Fruit fly (Drosophila melanogaster): ENCODE results near the gene Cpr67Fa2.

Gene Cpr67Fa2

DNA sequence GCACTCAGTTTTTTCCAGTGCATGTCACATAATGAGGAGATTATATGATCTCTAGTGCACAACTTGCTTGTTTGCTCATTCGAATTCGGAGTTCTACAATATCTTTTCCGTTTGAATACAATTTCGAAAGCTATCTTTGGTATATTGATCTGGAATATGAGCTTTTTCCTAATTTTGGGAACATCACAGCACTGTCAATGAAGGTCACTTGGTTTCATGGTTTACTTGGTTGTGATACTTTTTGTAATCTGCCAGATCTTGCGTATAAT lies 24.2 kb upstream of the Cpr67Fa2 start:
- TF ChIP-seq vri (GFP tag; optimal IDR thresholded peaks at IDR 0.05), result peak; percentile 15
- TF ChIP-seq CG10631 (GFP tag; optimal IDR thresholded peaks at IDR 0.05), result no peak
- no peak for TF ChIP-seq CG1621 (tag; optimal IDR thresholded peaks at IDR 0.05)

DNA sequence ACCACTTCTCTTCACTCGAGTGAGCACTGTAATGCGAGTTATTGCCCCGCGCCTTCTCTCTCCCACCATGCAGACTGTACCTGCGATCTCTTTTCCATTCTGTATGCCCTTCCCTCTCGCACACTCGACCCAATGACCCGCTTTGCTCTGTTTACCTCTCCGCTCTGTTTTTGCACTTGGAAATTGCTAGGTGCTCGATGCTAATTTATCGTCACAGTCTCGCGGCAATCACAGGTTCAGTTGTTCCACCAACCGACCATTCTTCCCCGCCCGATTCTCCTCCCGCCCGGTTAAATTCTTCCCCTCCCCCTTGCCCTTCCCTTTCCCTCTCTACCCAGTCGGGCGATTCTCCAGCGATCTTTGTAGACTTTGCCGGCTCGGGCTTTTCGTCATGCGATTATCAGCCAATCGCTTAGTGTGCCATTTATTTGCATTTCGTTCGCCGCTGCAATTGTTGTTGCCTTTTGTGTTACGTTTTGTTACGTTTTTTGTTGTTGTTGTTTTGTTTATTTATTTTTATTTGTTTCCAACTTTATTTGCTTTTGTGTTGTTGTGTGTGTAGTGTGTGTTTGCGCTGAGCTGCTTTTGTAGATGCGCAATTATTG lies 23.6 kb upstream of the Cpr67Fa2 start:
- no peak for TF ChIP-seq CG4318 (GFP tag; optimal IDR thresholded peaks at IDR 0.05)
- peak; percentile 82 for TF ChIP-seq CG8119 (GFP tag; IDR thresholded peaks at IDR 0.05)
- TF ChIP-seq Hr39 (GFP tag; optimal IDR thresholded peaks at IDR 0.05), result no peak
- no peak for TF ChIP-seq OdsH (GFP tag; optimal IDR thresholded peaks at IDR 0.05)
- TF ChIP-seq esn (GFP tag; optimal IDR thresholded peaks at IDR 0.05), result no peak
- no peak for TF ChIP-seq CG6792 (GFP tag; optimal IDR thresholded peaks at IDR 0.05)
- peak; percentile 24 for TF ChIP-seq CG1621 (tag; optimal IDR thresholded peaks at IDR 0.05)
- peak; percentile 53 for TF ChIP-seq dsx (GFP tag; optimal IDR thresholded peaks at IDR 0.05; ENCODE audit: poor library complexity, severe bottlenecking)
- no peak for TF ChIP-seq CG31627 (GFP tag; optimal IDR thresholded peaks at IDR 0.05)
- TF ChIP-seq fd59A (GFP tag; optimal IDR thresholded peaks at IDR 0.05), result no peak
- peak; percentile 23 for TF ChIP-seq CG6854 (GFP tag; optimal IDR thresholded peaks at IDR 0.05)
- TF ChIP-seq Eip93F (GFP tag; optimal IDR thresholded peaks at IDR 0.05), result no peak
- TF ChIP-seq Sox14 (GFP tag; optimal IDR thresholded peaks at IDR 0.05), result peak; percentile 24
- TF ChIP-seq Gug (GFP tag; IDR thresholded peaks at IDR 0.05), result peak; percentile 55; the same call in 1 of the 2 replicates
- TF ChIP-seq svp (GFP tag), result peak; percentile 95
- TF ChIP-seq Eip75B (GFP tag; optimal IDR thresholded peaks at IDR 0.05), result no peak
- TF ChIP-seq ss (GFP tag; optimal IDR thresholded peaks at IDR 0.05), result peak; percentile 3 to 57
- peak; percentile 86 for TF ChIP-seq eg (GFP tag; IDR thresholded peaks at IDR 0.05)
- TF ChIP-seq CG16779 (tag; optimal IDR thresholded peaks at IDR 0.05), result peak; percentile 74
- no peak for TF ChIP-seq CG11902 (GFP tag; optimal IDR thresholded peaks at IDR 0.05)
- no peak for TF ChIP-seq Sox15 (GFP tag; optimal IDR thresholded peaks at IDR 0.05)
- TF ChIP-seq CG11762 (GFP tag; optimal IDR thresholded peaks at IDR 0.05; ENCODE audit: insufficient read depth), result no peak
- peak; percentile 35 for TF ChIP-seq CG3919 (GFP tag; optimal IDR thresholded peaks at IDR 0.05)
- peak; percentile 37 for TF ChIP-seq dac (GFP tag; optimal IDR thresholded peaks at IDR 0.05)
- TF ChIP-seq CG9139 (GFP tag; optimal IDR thresholded peaks at IDR 0.05), result peak; percentile 57
- TF ChIP-seq cyc (GFP tag; optimal IDR thresholded peaks at IDR 0.05), result no peak
- TF ChIP-seq CG10631 (GFP tag; optimal IDR thresholded peaks at IDR 0.05), result no peak
- TF ChIP-seq lz (GFP tag; optimal IDR thresholded peaks at IDR 0.05), result no peak
- TF ChIP-seq salr (GFP tag; optimal IDR thresholded peaks at IDR 0.05), result peak in 1 of 2 experiments; percentile 48
- peak; percentile 88 for TF ChIP-seq CG6163 (GFP tag; IDR thresholded peaks at IDR 0.05)
- TF ChIP-seq topi (GFP tag; optimal IDR thresholded peaks at IDR 0.05), result no peak
- TF ChIP-seq acj6 (GFP tag; optimal IDR thresholded peaks at IDR 0.05), result no peak
- TF ChIP-seq CG8319 (GFP tag; optimal IDR thresholded peaks at IDR 0.05), result no peak
- no peak for TF ChIP-seq Sox102F (GFP tag; optimal IDR thresholded peaks at IDR 0.05)
- peak; percentile 33 for TF ChIP-seq CG6808 (GFP tag; optimal IDR thresholded peaks at IDR 0.05)
- peak; percentile 46 for TF ChIP-seq Lpt (GFP tag; optimal IDR thresholded peaks at IDR 0.05)
- TF ChIP-seq pdm3 (GFP tag; optimal IDR thresholded peaks at IDR 0.05), result peak; percentile 5
- TF ChIP-seq CG8632 (GFP tag; optimal IDR thresholded peaks at IDR 0.05), result peak; percentile 15
- no peak for TF ChIP-seq fd85E (GFP tag; optimal IDR thresholded peaks at IDR 0.05)
- no peak for TF ChIP-seq achi (GFP tag; optimal IDR thresholded peaks at IDR 0.05)
- TF ChIP-seq Eip78C (GFP tag), result peak; percentile 58
- TF ChIP-seq Ets21C (GFP tag; optimal IDR thresholded peaks at IDR 0.05), result no peak
- peak; percentile 1 for TF ChIP-seq CG34406 (GFP tag; optimal IDR thresholded peaks at IDR 0.05)
- peak; percentile 26 for TF ChIP-seq CG7368 (GFP tag; optimal IDR thresholded peaks at IDR 0.05)
- peak; percentile 78 for TF ChIP-seq vri (GFP tag; optimal IDR thresholded peaks at IDR 0.05)
- peak; percentile 67 for TF ChIP-seq CG15336 (GFP tag; IDR thresholded peaks at IDR 0.05)
- TF ChIP-seq net (GFP tag; optimal IDR thresholded peaks at IDR 0.05), result peak; percentile 65
- peak; percentile 20 for TF ChIP-seq Hr4 (GFP tag; optimal IDR thresholded peaks at IDR 0.05)
- no peak for TF ChIP-seq Blimp-1 (GFP tag; optimal IDR thresholded peaks at IDR 0.05)
- TF ChIP-seq CG6276 (GFP tag; optimal IDR thresholded peaks at IDR 0.05), result peak; percentile 81

Measured in whole organism, prepupa.